Worm (Caenorhabditis elegans) whole organism, L3 larva: Measurements from ENCODE around the gene C08E8.11.

ENCODE experiments used
- aly-2 ChIP-seq: fragments of 150-350 bp; optimal IDR thresholded peaks from 2 replicates; lab custom pipeline; 2014; ENCODE audit warnings: missing biosample characterization, missing genetic modification characterization
- ceh-16 ChIP-seq: sonication (generic microtip); optimal IDR thresholded peaks from 2 replicates; lab custom pipeline; 2017; ENCODE audit warnings: missing biosample characterization, missing genetic modification characterization
- ceh-28 ChIP-seq: fragments of 150-350 bp; optimal IDR thresholded peaks from 2 replicates; lab custom pipeline; 2014; ENCODE audit warnings: missing biosample characterization, missing genetic modification reagents, missing genetic modification characterization
- ceh-82 ChIP-seq: fragments of 150-350 bp; optimal IDR thresholded peaks from 2 replicates; lab custom pipeline; 2014; ENCODE audit warnings: missing biosample characterization, missing genetic modification characterization
- daf-12 ChIP-seq: fragments of 150-350 bp; optimal IDR thresholded peaks from 2 replicates; lab custom pipeline; 2014; ENCODE audit warnings: missing biosample characterization, missing genetic modification reagents, missing genetic modification characterization
- egl-27 ChIP-seq: sonication (generic microtip); optimal IDR thresholded peaks from 4 replicates; lab custom pipeline; 2017; ENCODE audit warnings: missing biosample characterization, missing genetic modification reagents, missing genetic modification characterization
- egl-5 ChIP-seq: fragments of 150-350 bp; optimal IDR thresholded peaks from 2 replicates; lab custom pipeline; 2017; ENCODE audit warnings: missing biosample characterization, missing genetic modification reagents, missing genetic modification characterization, inconsistent platforms
- elt-2 ChIP-seq: sonication (generic microtip); optimal IDR thresholded peaks from 2 replicates; lab custom pipeline; 2016; ENCODE audit warnings: missing genetic modification reagents, mild to moderate bottlenecking, missing genetic modification characterization, missing compliant biosample characterization
- elt-3 ChIP-seq, 3 experiments: fragments of 150-350 bp in 1 of 3; sonication (generic microtip) in 2 of 3; optimal IDR thresholded peaks; 2 replicates in 2 of 3; 4 replicates in 1 of 3; lab custom pipeline; 2014 to 2017; ENCODE audit warnings: missing biosample characterization in 3 of 3, missing genetic modification characterization in 3 of 3
- eor-1 ChIP-seq, 2 experiments: fragments of 150-350 bp; optimal IDR thresholded peaks; 2 replicates each; lab custom pipeline; 2014 to 2018; ENCODE audit warnings: missing biosample characterization in 2 of 2, missing genetic modification characterization in 2 of 2
- fkh-10 ChIP-seq: sonication (generic microtip); optimal IDR thresholded peaks from 2 replicates; lab custom pipeline; 2017; ENCODE audit warnings: missing biosample characterization, missing genetic modification reagents, missing genetic modification characterization
- fos-1 ChIP-seq: fragments of 150-350 bp; optimal IDR thresholded peaks from 2 replicates; lab custom pipeline; 2014; ENCODE audit warnings: missing biosample characterization, missing genetic modification characterization
- hmg-11 ChIP-seq: sonication (generic microtip); optimal IDR thresholded peaks from 2 replicates; lab custom pipeline; 2016; ENCODE audit warnings: missing genetic modification characterization, missing compliant biosample characterization
- jun-1 ChIP-seq: fragments of 150-350 bp; optimal IDR thresholded peaks from 2 replicates; lab custom pipeline; 2014; ENCODE audit warnings: missing biosample characterization, missing genetic modification reagents, missing genetic modification characterization
- lin-39 ChIP-seq: fragments of 150-350 bp; optimal IDR thresholded peaks from 2 replicates; lab custom pipeline; 2018; ENCODE audit warnings: missing biosample characterization, missing genetic modification reagents, missing genetic modification characterization
- lsy-12 ChIP-seq: sonication (generic microtip); optimal IDR thresholded peaks from 2 replicates; lab custom pipeline; 2016; ENCODE audit warnings: mild to moderate bottlenecking, missing genetic modification characterization, missing compliant biosample characterization
- mml-1 ChIP-seq: fragments of 150-350 bp; sonication (generic microtip); optimal IDR thresholded peaks from 3 replicates; lab custom pipeline; 2014; ENCODE audit warnings: missing biosample characterization, missing genetic modification characterization
- nhr-11 ChIP-seq: fragments of 150-350 bp; optimal IDR thresholded peaks from 2 replicates; lab custom pipeline; 2014; ENCODE audit warnings: missing biosample characterization, missing genetic modification characterization
- nhr-12 ChIP-seq: fragments of 150-350 bp; optimal IDR thresholded peaks from 2 replicates; lab custom pipeline; 2014; ENCODE audit warnings: missing biosample characterization, missing genetic modification characterization
- nhr-23 ChIP-seq: fragments of 150-350 bp; optimal IDR thresholded peaks from 2 replicates; lab custom pipeline; 2014; ENCODE audit warnings: missing biosample characterization, missing genetic modification reagents, missing genetic modification characterization
- nhr-237 ChIP-seq: fragments of 150-350 bp; optimal IDR thresholded peaks from 2 replicates; lab custom pipeline; 2014; ENCODE audit warnings: missing biosample characterization, missing genetic modification characterization
- nhr-25 ChIP-seq: sonication (generic microtip); optimal IDR thresholded peaks from 2 replicates; lab custom pipeline; 2017; ENCODE audit warnings: missing biosample characterization, missing genetic modification characterization
- nhr-28 ChIP-seq: fragments of 150-350 bp; optimal IDR thresholded peaks from 2 replicates; lab custom pipeline; 2014; ENCODE audit warnings: missing biosample characterization, missing genetic modification characterization
- nhr-43 ChIP-seq: sonication (generic microtip); optimal IDR thresholded peaks from 2 replicates; lab custom pipeline; 2016; ENCODE audit warnings: mild to moderate bottlenecking, missing genetic modification characterization, missing compliant biosample characterization; ENCODE audit not compliant: poor library complexity, severe bottlenecking
- nhr-67 ChIP-seq: fragments of 150-350 bp; optimal IDR thresholded peaks from 2 replicates; lab custom pipeline; 2014; ENCODE audit warnings: missing biosample characterization, missing genetic modification characterization
- nhr-76 ChIP-seq: fragments of 150-350 bp; sonication (generic microtip); optimal IDR thresholded peaks from 5 replicates; lab custom pipeline; 2014; ENCODE audit warnings: missing biosample characterization, missing genetic modification characterization
- nhr-77 ChIP-seq: fragments of 150-350 bp; optimal IDR thresholded peaks from 2 replicates; lab custom pipeline; 2014; ENCODE audit warnings: missing biosample characterization, missing genetic modification characterization
- pha-4 ChIP-seq: fragments of 150-350 bp; optimal IDR thresholded peaks from 2 replicates; lab custom pipeline; 2014; ENCODE audit warnings: missing biosample characterization, missing genetic modification reagents, missing genetic modification characterization
- pqm-1 ChIP-seq: fragments of 150-350 bp; optimal IDR thresholded peaks from 2 replicates; lab custom pipeline; 2017; ENCODE audit warnings: missing biosample characterization, missing genetic modification characterization, inconsistent platforms
- sea-2 ChIP-seq: fragments of 150-350 bp; sonication (generic microtip); optimal IDR thresholded peaks from 4 replicates; lab custom pipeline; 2014; ENCODE audit warnings: missing biosample characterization, missing genetic modification reagents, missing genetic modification characterization
- tbx-2 ChIP-seq: sonication (generic microtip); optimal IDR thresholded peaks from 2 replicates; lab custom pipeline; 2016; ENCODE audit warnings: mild to moderate bottlenecking, missing genetic modification characterization, missing compliant biosample characterization
- unc-39 ChIP-seq: sonication (generic microtip); optimal IDR thresholded peaks from 4 replicates; lab custom pipeline; 2017; ENCODE audit warnings: missing biosample characterization, missing genetic modification characterization
- unc-62 ChIP-seq: fragments of 150-350 bp; sonication (generic microtip); optimal IDR thresholded peaks from 4 replicates; lab custom pipeline; 2014; ENCODE audit warnings: missing biosample characterization, missing genetic modification reagents, missing genetic modification characterization
- zag-1 ChIP-seq: fragments of 150-350 bp; optimal IDR thresholded peaks from 2 replicates; lab custom pipeline; 2014; ENCODE audit warnings: missing biosample characterization, missing genetic modification characterization
- ztf-11 ChIP-seq: fragments of 150-350 bp; optimal IDR thresholded peaks from 2 replicates; lab custom pipeline; 2014; ENCODE audit warnings: missing biosample characterization, missing genetic modification characterization

C08E8.11 gene

DNA sequence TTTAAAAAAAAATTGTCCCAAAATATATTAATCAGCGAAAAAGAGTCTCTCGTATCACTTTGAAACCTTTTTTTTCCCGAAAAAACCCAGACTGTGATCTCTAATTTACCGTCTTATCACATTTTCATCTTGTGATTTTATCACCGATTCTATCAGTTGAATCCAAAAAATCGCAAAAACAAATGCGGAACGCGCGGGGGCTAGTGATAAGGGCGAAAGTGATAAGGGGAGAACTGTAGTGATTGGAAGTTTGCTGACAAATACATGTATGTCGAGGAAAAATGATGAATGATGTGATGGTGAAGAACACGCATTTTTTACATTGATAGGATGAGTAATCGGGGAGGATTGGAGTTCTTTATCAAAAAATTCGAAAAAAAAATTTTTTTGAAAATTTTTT lies 4.7 kb upstream of the C08E8.11 start (continued):
- TF ChIP-seq elt-3 (tag; optimal IDR thresholded peaks at IDR 0.05; lab: Kevin White, UChicago) (peak; percentile 68 to 96 (median 94)), nhr-25 (no peak), mml-1 (no peak), zag-1 (tag; lab: Kevin White, UChicago) (no peak), pha-4 (tag; lab: Kevin White, UChicago) (peak; percentile 55), nhr-11 (tag; lab: Kevin White, UChicago) (no peak), fos-1 (tag; lab: Kevin White, UChicago) (peak; percentile 81), nhr-237 (no peak), daf-12 (tag; lab: Kevin White, UChicago) (no peak), egl-27 (tag; lab: Kevin White, UChicago) (peak; percentile 88), unc-39 (tag; lab: Kevin White, UChicago) (no peak), aly-2 (no peak), egl-5 (tag; lab: Kevin White, UChicago) (no peak), nhr-67 (tag; lab: Kevin White, UChicago) (no peak), ztf-11 (tag; lab: Kevin White, UChicago) (no peak), nhr-77 (tag; lab: Kevin White, UChicago) (no peak), sea-2 (GFP tag; lab: Kevin White, UChicago) (no peak)

DNA sequence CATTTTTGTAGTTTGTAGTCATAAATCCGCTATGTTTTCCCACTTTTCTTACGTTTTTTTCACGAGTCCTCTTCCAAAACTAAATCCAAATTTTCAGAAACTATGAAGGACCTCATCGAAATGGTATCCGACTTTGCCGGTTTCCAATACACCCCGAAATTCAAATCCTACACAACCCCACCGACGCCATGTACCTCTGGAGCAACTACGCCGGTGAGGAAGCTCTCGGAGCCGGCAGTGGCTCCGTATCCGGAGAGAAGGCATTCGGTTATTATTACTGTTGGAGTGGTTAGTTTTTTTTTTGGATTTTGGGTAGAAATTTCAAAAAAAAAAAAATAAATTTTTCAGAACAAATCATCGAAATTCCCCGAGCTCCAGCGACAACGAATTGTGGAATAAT lies 775 bp upstream of the C08E8.11 start, which contains the start of gene C08E8.3:
TSS of gene C08E8.3 (plus strand) at position 84 of the 400 bp plus-strand sequence.
- no peak for TF ChIP-seq nhr-12
- TF ChIP-seq nhr-43 = no peak

DNA sequence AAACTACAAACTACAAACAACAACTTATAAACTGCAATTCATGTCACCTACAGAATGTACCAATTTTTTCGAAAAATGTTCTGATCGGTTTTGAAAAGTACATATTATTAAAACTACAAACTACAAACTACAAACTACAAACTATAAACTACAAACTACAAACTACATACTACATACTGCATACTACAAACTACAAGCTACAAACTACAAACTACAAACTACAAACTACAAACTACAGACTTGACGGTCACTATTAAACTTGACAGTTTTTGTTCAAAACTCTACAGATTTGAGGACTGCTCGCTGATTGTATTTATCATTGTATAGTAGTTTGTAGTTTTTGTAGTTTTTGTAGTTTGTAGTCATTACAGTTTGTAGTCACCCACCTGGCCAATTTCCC lies 3.5 kb downstream of the C08E8.11 start:
- no peak for TF ChIP-seq nhr-76 (tag; lab: Kevin White, UChicago)
- no peak for TF ChIP-seq hmg-11 (tag; lab: Kevin White, UChicago)
- TF ChIP-seq unc-39 (tag; lab: Kevin White, UChicago) = no peak
- no peak for TF ChIP-seq fos-1 (tag; lab: Kevin White, UChicago)
- no peak for TF ChIP-seq mml-1
- no peak for TF ChIP-seq ceh-28 (tag; lab: Kevin White, UChicago)
- no peak for TF ChIP-seq pha-4 (tag; lab: Kevin White, UChicago)
- no peak for TF ChIP-seq unc-62 (GFP tag; lab: Kevin White, UChicago)
- no peak for TF ChIP-seq nhr-237
- TF ChIP-seq nhr-28 (tag; lab: Kevin White, UChicago) = no peak
- TF ChIP-seq ceh-16 (tag; lab: Kevin White, UChicago) = no peak
- TF ChIP-seq egl-5 (tag; lab: Kevin White, UChicago) = no peak
- no peak for TF ChIP-seq elt-2 (tag; lab: Kevin White, UChicago)
- no peak for TF ChIP-seq pqm-1 (tag; lab: Kevin White, UChicago)
- no peak for TF ChIP-seq aly-2
- TF ChIP-seq lin-39 (tag; lab: Kevin White, UChicago) = no peak
- no peak for TF ChIP-seq daf-12 (tag; lab: Kevin White, UChicago)
- TF ChIP-seq nhr-43 = no peak
- TF ChIP-seq lsy-12 (tag; lab: Kevin White, UChicago) = no peak

DNA sequence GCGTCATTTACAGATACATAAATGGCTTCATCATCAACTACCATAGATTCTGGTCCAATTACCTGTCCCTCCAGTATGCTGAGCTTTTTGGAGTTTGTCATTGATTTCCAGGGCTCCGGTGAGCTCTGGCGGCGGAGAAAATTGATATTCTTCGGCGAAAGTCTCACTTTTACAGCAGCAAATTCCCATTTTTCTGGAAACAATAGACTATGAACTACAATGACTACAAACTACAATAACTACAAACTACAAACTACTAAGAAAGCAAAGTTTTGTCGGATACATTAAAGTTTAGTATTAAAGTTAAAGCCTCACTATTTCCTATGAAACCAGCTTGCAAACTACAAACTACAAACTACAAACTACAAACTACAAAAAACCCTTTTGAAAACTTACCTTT lies 4.9 kb downstream of the C08E8.11 start, which contains the start of gene C08E8.2:
TSS of gene C08E8.2 (minus strand) at position 101 of the 400 bp plus-strand sequence.
- TF ChIP-seq lin-39 (tag; lab: Kevin White, UChicago) (no peak), nhr-25 (no peak), jun-1 (tag; lab: Kevin White, UChicago) (no peak), tbx-2 (tag; lab: Kevin White, UChicago) (no peak), ceh-82 (tag; lab: Kevin White, UChicago) (no peak), fkh-10 (no peak), daf-12 (tag; lab: Kevin White, UChicago) (no peak), pha-4 (tag; lab: Kevin White, UChicago) (no peak), egl-27 (tag; lab: Kevin White, UChicago) (no peak), fos-1 (tag; lab: Kevin White, UChicago) (no peak), nhr-28 (tag; lab: Kevin White, UChicago) (no peak), elt-3 (tag; optimal IDR thresholded peaks at IDR 0.05; lab: Kevin White, UChicago) (no peak), nhr-12 (no peak), unc-62 (GFP tag; lab: Kevin White, UChicago) (no peak), nhr-23 (tag; lab: Kevin White, UChicago) (no peak), nhr-67 (tag; lab: Kevin White, UChicago) (no peak), nhr-77 (tag; lab: Kevin White, UChicago) (no peak), eor-1 (tag; optimal IDR thresholded peaks at IDR 0.05; lab: Kevin White, UChicago) (no peak)
